Worm (Caenorhabditis elegans): ENCODE data around the gene B0303.16.

The B0303.16 gene

ce11 chrIII:8689655-8690054, 15.2 kb upstream of the B0303.16 start, which contains the start of gene B0303.4 (continued):
- TF ChIP-seq alr-1 (tag; optimal IDR thresholded peaks at IDR 0.05) = no peak
- TF ChIP-seq elt-3 (tag; optimal IDR thresholded peaks at IDR 0.05) = no peak
- TF ChIP-seq skn-1 (tag; optimal IDR thresholded peaks at IDR 0.05) = no peak
- peak; percentile 62 for TF ChIP-seq nhr-129 (tag; optimal IDR thresholded peaks at IDR 0.05)
- TF ChIP-seq lsy-2 (tag; optimal IDR thresholded peaks at IDR 0.05) = peak; percentile 3 to 79
- peak; percentile 81 for TF ChIP-seq crh-2 (tag; optimal IDR thresholded peaks at IDR 0.05)
- TF ChIP-seq sem-4 (tag; optimal IDR thresholded peaks at IDR 0.05) = peak; percentile 94
- no peak for TF ChIP-seq nhr-12 (tag; optimal IDR thresholded peaks at IDR 0.05)
- TF ChIP-seq ama-1 (optimal IDR thresholded peaks at IDR 0.05) = peak; percentile 7
- peak; percentile 15 for TF ChIP-seq sma-3 (GFP tag; optimal IDR thresholded peaks at IDR 0.05)
- TF ChIP-seq nhr-25 (tag; optimal IDR thresholded peaks at IDR 0.05) = peak; percentile 62
- TF ChIP-seq nhr-11 (tag; optimal IDR thresholded peaks at IDR 0.05) = no peak
- peak; percentile 92 for TF ChIP-seq unc-55 (GFP tag; optimal IDR thresholded peaks at IDR 0.05)
- TF ChIP-seq unc-39 (tag; optimal IDR thresholded peaks at IDR 0.05) = no peak
- no peak for TF ChIP-seq ztf-1 (GFP tag; conservative IDR thresholded peaks at IDR 0.05)

ce11 chrIII:8693322-8693721, 11.5 kb upstream of the B0303.16 start, which contains the start of gene B0303.7:
Gene B0303.7 (plus strand): TSS chrIII:8693622.
- TF ChIP-seq lin-11 (tag; optimal IDR thresholded peaks at IDR 0.05) (no peak), mab-5 (tag; optimal IDR thresholded peaks at IDR 0.05) (no peak), dmd-4 (tag; optimal IDR thresholded peaks at IDR 0.05) (no peak), aly-2 (tag; optimal IDR thresholded peaks at IDR 0.05) (no peak), nhr-10 (tag; optimal IDR thresholded peaks at IDR 0.05) (no peak), nhr-237 (tag; optimal IDR thresholded peaks at IDR 0.05) (no peak), nhr-23 (tag; optimal IDR thresholded peaks at IDR 0.05) (no peak), peb-1 (tag; optimal IDR thresholded peaks at IDR 0.05) (no peak), F13H6.1 (tag; optimal IDR thresholded peaks at IDR 0.05) (no peak)

- TF ChIP-seq lsy-2 (tag; optimal IDR thresholded peaks at IDR 0.05) (peak in 1 of 2 experiments; percentile 50), crh-2 (tag; optimal IDR thresholded peaks at IDR 0.05) (peak; percentile 83), mbf-1 (tag; optimal IDR thresholded peaks at IDR 0.05) (no peak), nhr-237 (tag; optimal IDR thresholded peaks at IDR 0.05) (no peak), ama-1 (optimal IDR thresholded peaks at IDR 0.05) (peak; percentile 31), F13H6.1 (tag; optimal IDR thresholded peaks at IDR 0.05) (peak; percentile 14), fos-1 (tag; optimal IDR thresholded peaks at IDR 0.05) (peak; percentile 95), unc-55 (GFP tag; optimal IDR thresholded peaks at IDR 0.05) (peak; percentile 79), nhr-77 (tag; optimal IDR thresholded peaks at IDR 0.05) (no peak), ztf-4 (tag; optimal IDR thresholded peaks at IDR 0.05) (no peak), C34F6.9 (tag; optimal IDR thresholded peaks at IDR 0.05) (peak; percentile 77), ceh-82 (tag; optimal IDR thresholded peaks at IDR 0.05) (no peak), nhr-129 (tag; optimal IDR thresholded peaks at IDR 0.05) (peak; percentile 16), blmp-1 (tag; optimal IDR thresholded peaks at IDR 0.05; ENCODE audit: insufficient read depth) (peak; percentile 75)
Measured at ce11 chrIII:8696680-8697079, 8.2 kb upstream of the B0303.16 start.

ce11 chrIII:8697268-8697907, 7.5 kb upstream of the B0303.16 start:
- TF ChIP-seq F13H6.1 (tag; optimal IDR thresholded peaks at IDR 0.05) = no peak

- no peak for TF ChIP-seq mab-5 (tag; optimal IDR thresholded peaks at IDR 0.05)
- no peak for TF ChIP-seq R02D3.7 (tag; optimal IDR thresholded peaks at IDR 0.05)
- no peak for TF ChIP-seq nhr-12 (tag; optimal IDR thresholded peaks at IDR 0.05)
- TF ChIP-seq lin-13 (GFP tag; optimal IDR thresholded peaks at IDR 0.05) = peak; percentile 43
- peak; percentile 87 for TF ChIP-seq gmeb-1 (tag; optimal IDR thresholded peaks at IDR 0.05)
- TF ChIP-seq crh-2 (tag; optimal IDR thresholded peaks at IDR 0.05) = peak; percentile 4
- TF ChIP-seq unc-55 (GFP tag; optimal IDR thresholded peaks at IDR 0.05) = peak; percentile 90
- no peak for TF ChIP-seq fos-1 (tag; optimal IDR thresholded peaks at IDR 0.05)
- TF ChIP-seq ama-1 (optimal IDR thresholded peaks at IDR 0.05) = no peak
- peak; percentile 62 for TF ChIP-seq nhr-129 (tag; optimal IDR thresholded peaks at IDR 0.05)
- peak; percentile 68 for TF ChIP-seq C34F6.9 (tag; optimal IDR thresholded peaks at IDR 0.05)
- TF ChIP-seq mbf-1 (tag; optimal IDR thresholded peaks at IDR 0.05) = no peak
- peak; percentile 1 for TF ChIP-seq sma-3 (GFP tag; optimal IDR thresholded peaks at IDR 0.05)
- peak in 1 of 2 experiments; percentile 75 for TF ChIP-seq lsy-2 (tag; optimal IDR thresholded peaks at IDR 0.05)
- TF ChIP-seq sma-9 (GFP tag; optimal IDR thresholded peaks at IDR 0.05) = peak; percentile 50
- no peak for TF ChIP-seq sma-9 (tag; optimal IDR thresholded peaks at IDR 0.05)
- no peak for TF ChIP-seq mdl-1 (tag; optimal IDR thresholded peaks at IDR 0.05)
- no peak for TF ChIP-seq egl-27 (tag; optimal IDR thresholded peaks at IDR 0.05)
- TF ChIP-seq nhr-21 (tag; optimal IDR thresholded peaks at IDR 0.05) = no peak
- TF ChIP-seq skn-1 (tag; optimal IDR thresholded peaks at IDR 0.05) = no peak
- TF ChIP-seq zag-1 (tag; optimal IDR thresholded peaks at IDR 0.05) = no peak
Measured at ce11 chrIII:8700289-8700957, 4.4 kb upstream of the B0303.16 start, which contains the start of the genes sdz-1 and vps-33.1. Gene sdz-1 (minus strand): TSS chrIII:8700339. Gene vps-33.1 (plus strand): TSS chrIII:8700927.

All from whole organism, L2 larva.